Fruit fly (Drosophila melanogaster) whole organism: ENCODE results near the gene CG8516.

Source experiments
- EcR ChIP-seq, 2 experiments: fragments of >200 bp; optimal IDR thresholded peaks; 2 replicates each; lab custom pipeline; 2017; ENCODE audit warnings: missing biosample characterization in 2 of 2, missing genetic modification characterization in 2 of 2, missing genetic modification reagents in 2 of 2
- pan ChIP-seq: fragments of >200 bp; optimal IDR thresholded peaks from 2 replicates; lab custom pipeline; 2017
- psq ChIP-seq: fragments of >200 bp; optimal IDR thresholded peaks from 2 replicates; lab custom pipeline; 2017
- usp ChIP-seq: fragments of >200 bp; optimal IDR thresholded peaks from 2 replicates; lab custom pipeline; 2017; ENCODE audit warnings: missing biosample characterization, missing genetic modification characterization, mixed read lengths

DNA sequence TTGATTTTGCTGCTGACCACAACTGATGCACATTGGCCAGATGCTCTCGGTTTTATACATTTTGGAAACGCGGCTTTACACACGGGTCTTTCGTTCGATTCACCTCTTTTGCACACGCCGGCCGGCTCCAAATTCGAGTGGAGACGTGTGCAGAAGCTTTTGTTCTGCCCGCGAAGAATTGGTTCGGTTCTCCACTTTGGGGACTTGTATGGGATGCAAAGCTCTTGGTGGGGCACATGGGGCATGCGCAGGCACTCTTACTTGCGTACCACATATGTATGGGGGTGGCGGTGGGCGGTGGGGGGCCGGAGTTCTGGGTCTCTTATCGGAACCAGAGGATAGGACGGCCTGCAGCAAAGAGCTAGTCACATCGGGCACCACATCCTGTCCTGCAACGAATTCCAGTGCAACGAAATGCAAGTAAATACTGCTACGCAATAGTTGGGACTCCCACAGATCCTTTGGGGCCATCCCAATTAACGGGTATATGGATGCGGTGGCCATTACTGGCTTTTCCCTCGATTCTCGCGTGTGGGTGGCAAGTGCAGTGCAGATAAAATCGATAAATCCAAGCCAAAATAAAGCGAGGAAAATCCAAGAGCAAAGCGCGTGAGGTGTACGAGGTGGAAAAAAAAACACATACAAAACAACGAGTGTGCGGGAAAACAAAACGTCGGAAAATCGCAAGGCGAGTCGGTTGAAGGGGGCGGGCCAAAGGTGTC is 8.6 kb upstream of the CG8516 start, which contains the start of the genes MtnA and CG8500:
- TF ChIP-seq pan, result no peak
- TF ChIP-seq psq (lab: Kevin White, UChicago), result no peak
- TF ChIP-seq EcR (GFP tag; optimal IDR thresholded peaks at IDR 0.05; lab: Kevin White, UChicago), result no peak
- TF ChIP-seq usp (GFP tag; lab: Kevin White, UChicago), result no peak
